Worm (Caenorhabditis elegans): Measurements from ENCODE around the gene sir-2.3.

sir-2.3 gene

DNA sequence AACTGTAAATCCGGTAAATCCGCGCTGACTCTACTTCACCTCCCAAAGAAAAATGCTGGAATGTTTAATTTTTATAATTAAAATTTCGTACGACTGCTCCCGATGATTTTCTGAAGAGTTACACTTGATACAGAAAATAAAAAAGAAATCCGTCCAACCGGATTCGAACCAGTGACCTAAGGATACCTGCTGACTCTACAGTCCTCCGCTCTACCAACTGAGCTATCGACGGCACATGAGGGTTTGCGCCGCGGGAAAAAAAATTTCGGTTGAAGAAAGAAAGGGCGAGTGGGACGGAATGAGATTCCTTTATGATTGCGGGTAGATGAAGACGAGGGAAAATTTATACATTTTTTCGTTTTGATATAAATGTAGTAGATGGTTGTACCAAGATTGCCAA, 46.9 kb upstream of the sir-2.3 start (continued):
- peak; percentile 16 for TF ChIP-seq nhr-48 (tag; optimal IDR thresholded peaks at IDR 0.05)
- TF ChIP-seq D1046.2 (GFP tag; IDR thresholded peaks at IDR 0.05): no peak
- TF ChIP-seq daf-8 (GFP tag; IDR thresholded peaks at IDR 0.05): no peak
- TF ChIP-seq ztf-11 (tag; optimal IDR thresholded peaks at IDR 0.05): no peak
- TF ChIP-seq nhr-237 (tag; optimal IDR thresholded peaks at IDR 0.05): no peak
- peak; percentile 19 for TF ChIP-seq duxl-1 (tag; optimal IDR thresholded peaks at IDR 0.05; ENCODE audit: poor library complexity)
- no peak for TF ChIP-seq ZK546.5 (tag; optimal IDR thresholded peaks at IDR 0.05)
- no peak for TF ChIP-seq mdl-1 (tag; optimal IDR thresholded peaks at IDR 0.05)
- no peak for TF ChIP-seq ctbp-1 (GFP tag; IDR thresholded peaks at IDR 0.05)
- no peak for TF ChIP-seq skn-1 (tag; optimal IDR thresholded peaks at IDR 0.05)
- TF ChIP-seq egl-27 (tag; optimal IDR thresholded peaks at IDR 0.05): no peak
- TF ChIP-seq nhr-28 (tag; optimal IDR thresholded peaks at IDR 0.05): no peak
- no peak for TF ChIP-seq Y48G9A.11 (GFP tag; IDR thresholded peaks at IDR 0.05)
- TF ChIP-seq mxl-2 (GFP tag; conservative IDR thresholded peaks at IDR 0.05): no peak
- no peak for TF ChIP-seq daf-19 (GFP tag; conservative IDR thresholded peaks at IDR 0.05)
- no peak for TF ChIP-seq tra-1 (GFP tag; IDR thresholded peaks at IDR 0.05)
- TF ChIP-seq lin-39 (tag; optimal IDR thresholded peaks at IDR 0.05): no peak
- TF ChIP-seq T20F7.1 (GFP tag; optimal IDR thresholded peaks at IDR 0.05): no peak
- no peak for TF ChIP-seq ces-1 (GFP tag; optimal IDR thresholded peaks at IDR 0.05)
- TF ChIP-seq mdt-29 (GFP tag; IDR thresholded peaks at IDR 0.05): no peak
- TF ChIP-seq egl-43 (GFP tag; IDR thresholded peaks at IDR 0.05): peak; percentile 81
- TF ChIP-seq ZK337.2 (GFP tag; IDR thresholded peaks at IDR 0.05): no peak
- no peak for TF ChIP-seq dpl-1 (GFP tag; optimal IDR thresholded peaks at IDR 0.05)
- TF ChIP-seq fkh-10 (GFP tag; optimal IDR thresholded peaks at IDR 0.05): no peak
- no peak for TF ChIP-seq php-3 (GFP tag; IDR thresholded peaks at IDR 0.05)
- peak in 1 of 2 experiments; percentile 58; a peak in 1 of 4 replicates for TF ChIP-seq madf-5 (GFP tag; IDR thresholded peaks at IDR 0.05)
- TF ChIP-seq snpc-4 (tag; optimal IDR thresholded peaks at IDR 0.05): no peak
- TF ChIP-seq lin-29 (GFP tag; IDR thresholded peaks at IDR 0.05): no peak
- TF ChIP-seq zfp-3 (GFP tag; conservative IDR thresholded peaks at IDR 0.05): 0 out of 2 replicates have a peak, but pooled peaks have one; percentile 23

DNA sequence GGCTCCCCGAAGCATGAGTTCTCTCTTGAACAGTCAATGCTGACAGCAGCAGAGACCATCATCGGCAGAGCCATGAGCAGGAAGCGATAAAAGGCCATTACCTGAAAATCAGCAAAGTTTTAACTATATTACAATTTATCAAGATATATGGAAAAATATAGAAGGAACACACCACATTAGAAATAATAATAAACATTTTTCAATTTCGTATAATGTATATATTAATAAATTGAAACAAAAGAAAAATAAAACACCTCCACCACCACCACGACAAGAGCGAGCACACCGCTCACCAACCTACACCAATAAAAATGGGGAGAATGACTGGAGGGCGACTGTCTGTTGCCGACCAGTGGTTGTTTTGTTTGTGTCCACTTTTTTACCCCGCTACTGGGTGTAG, 45.0 kb upstream of the sir-2.3 start, which contains the start of gene R04D3.2:
Gene R04D3.2, minus strand, starts transcription at position 101 of the 400 bp plus-strand sequence.
- no peak for TF ChIP-seq tra-1 (GFP tag; IDR thresholded peaks at IDR 0.05)
- no peak for TF ChIP-seq jun-1 (tag; optimal IDR thresholded peaks at IDR 0.05)

DNA sequence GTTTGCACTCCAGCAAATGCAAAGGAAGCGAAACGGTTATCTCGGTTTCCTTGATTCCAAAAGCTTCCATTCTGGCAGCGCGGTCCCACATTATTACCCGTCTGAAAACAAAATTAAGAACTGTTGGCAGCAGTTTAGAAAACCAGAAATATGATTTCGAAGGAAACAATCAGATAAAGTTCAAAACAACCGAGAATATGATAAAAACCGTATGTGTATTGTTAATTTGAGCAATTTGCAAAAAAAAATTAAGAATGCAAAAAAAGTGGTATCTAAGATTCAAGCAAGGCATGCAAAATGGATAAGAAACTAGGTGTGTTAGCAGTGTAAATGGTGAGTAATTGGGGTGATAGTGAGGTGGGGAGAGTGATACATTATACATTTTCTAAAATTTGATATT, 42.8 kb upstream of the sir-2.3 start, which contains the start of gene R04D3.4:
Gene R04D3.4, minus strand, starts transcription at position 101 of the 400 bp plus-strand sequence.
- TF ChIP-seq lim-7 (GFP tag; IDR thresholded peaks at IDR 0.05) (no peak), dve-1 (tag; optimal IDR thresholded peaks at IDR 0.05; ENCODE audit: insufficient read depth) (no peak), duxl-1 (tag; optimal IDR thresholded peaks at IDR 0.05; ENCODE audit: poor library complexity) (no peak), daf-19 (GFP tag; conservative IDR thresholded peaks at IDR 0.05) (no peak), nhr-237 (tag; optimal IDR thresholded peaks at IDR 0.05) (no peak), nhr-6 (tag; optimal IDR thresholded peaks at IDR 0.05) (no peak), zag-1 (tag; optimal IDR thresholded peaks at IDR 0.05) (no peak), nhr-25 (tag; optimal IDR thresholded peaks at IDR 0.05; ENCODE audit: borderline replicate concordance, insufficient read depth) (no peak), hif-1 (tag; optimal IDR thresholded peaks at IDR 0.05) (no peak), ceh-32 (tag; optimal IDR thresholded peaks at IDR 0.05; ENCODE audit: poor library complexity) (no peak), unc-130 (GFP tag; optimal IDR thresholded peaks at IDR 0.05) (no peak), nhr-102 (tag; optimal IDR thresholded peaks at IDR 0.05) (no peak), snpc-4 (tag; optimal IDR thresholded peaks at IDR 0.05) (no peak), nhr-42 (GFP tag; IDR thresholded peaks at IDR 0.05) (no peak)

Data from whole organism, L4 larva.